Worm (Caenorhabditis elegans) whole organism, L2 larva: ENCODE measurements around the gene fbxb-38.

Source experiments
- R02D3.7 ChIP-seq: fragments of 150-350 bp; optimal IDR thresholded peaks from 2 replicates; lab custom pipeline; 2014; ENCODE audit warnings: missing biosample characterization, missing genetic modification characterization
- aly-2 ChIP-seq: fragments of 150-350 bp; optimal IDR thresholded peaks from 2 replicates; lab custom pipeline; 2014; ENCODE audit warnings: missing biosample characterization, missing genetic modification characterization

DNA sequence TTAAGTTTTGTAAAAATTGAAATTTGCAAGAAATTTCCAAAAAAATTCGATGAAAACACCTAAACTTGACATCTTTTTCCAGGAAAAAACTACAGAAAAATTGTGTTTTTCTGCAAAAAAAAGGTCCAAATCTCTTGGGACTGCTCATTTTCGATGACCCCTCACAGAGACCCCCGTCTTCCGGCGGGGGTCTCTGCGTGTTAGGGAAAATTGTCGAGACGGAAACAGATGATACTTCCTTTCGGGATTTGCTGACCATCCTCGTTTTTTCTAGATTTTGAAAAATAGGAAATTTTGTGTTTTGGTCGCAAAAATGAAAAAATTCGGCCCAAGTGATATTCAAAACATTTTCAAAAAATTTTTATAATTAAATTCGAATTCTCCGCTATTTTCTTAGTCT lies 22.8 kb upstream of the fbxb-38 start:
- no peak for TF ChIP-seq aly-2 (tag; lab: Kevin White, UChicago)
- TF ChIP-seq R02D3.7 (tag; lab: Kevin White, UChicago) = no peak
